Worm (Caenorhabditis elegans) whole organism, L3 larva: ENCODE data around the gene snf-10.

ENCODE experiments used
- ZK546.5 ChIP-seq: sonication (generic microtip); optimal IDR thresholded peaks from 2 replicates; lab custom pipeline; 2017; ENCODE audit warnings: missing biosample characterization, missing genetic modification characterization
- ceh-28 ChIP-seq: fragments of 150-350 bp; optimal IDR thresholded peaks from 2 replicates; lab custom pipeline; 2014; ENCODE audit warnings: missing biosample characterization, missing genetic modification reagents, missing genetic modification characterization
- egl-5 ChIP-seq: fragments of 150-350 bp; optimal IDR thresholded peaks from 2 replicates; lab custom pipeline; 2017; ENCODE audit warnings: missing biosample characterization, missing genetic modification reagents, missing genetic modification characterization, inconsistent platforms
- elt-2 ChIP-seq: sonication (generic microtip); optimal IDR thresholded peaks from 2 replicates; lab custom pipeline; 2016; ENCODE audit warnings: missing genetic modification reagents, mild to moderate bottlenecking, missing genetic modification characterization, missing compliant biosample characterization
- fkh-10 ChIP-seq: sonication (generic microtip); optimal IDR thresholded peaks from 2 replicates; lab custom pipeline; 2017; ENCODE audit warnings: missing biosample characterization, missing genetic modification reagents, missing genetic modification characterization
- hmg-11 ChIP-seq: sonication (generic microtip); optimal IDR thresholded peaks from 2 replicates; lab custom pipeline; 2016; ENCODE audit warnings: missing genetic modification characterization, missing compliant biosample characterization
- mdl-1 ChIP-seq: fragments of 150-350 bp; optimal IDR thresholded peaks from 2 replicates; lab custom pipeline; 2014; ENCODE audit warnings: missing biosample characterization, missing genetic modification characterization
- nhr-76 ChIP-seq: fragments of 150-350 bp; sonication (generic microtip); optimal IDR thresholded peaks from 5 replicates; lab custom pipeline; 2014; ENCODE audit warnings: missing biosample characterization, missing genetic modification characterization
- nhr-77 ChIP-seq: fragments of 150-350 bp; optimal IDR thresholded peaks from 2 replicates; lab custom pipeline; 2014; ENCODE audit warnings: missing biosample characterization, missing genetic modification characterization
- pha-4 ChIP-seq: fragments of 150-350 bp; optimal IDR thresholded peaks from 2 replicates; lab custom pipeline; 2014; ENCODE audit warnings: missing biosample characterization, missing genetic modification reagents, missing genetic modification characterization
- skn-1 ChIP-seq: fragments of 150-350 bp; optimal IDR thresholded peaks from 2 replicates; lab custom pipeline; 2014; ENCODE audit warnings: missing biosample characterization, missing genetic modification characterization
- snpc-4 ChIP-seq: fragments of 150-350 bp; optimal IDR thresholded peaks from 2 replicates; lab custom pipeline; 2014; ENCODE audit warnings: missing biosample characterization, missing genetic modification characterization
- unc-62 ChIP-seq: fragments of 150-350 bp; sonication (generic microtip); optimal IDR thresholded peaks from 4 replicates; lab custom pipeline; 2014; ENCODE audit warnings: missing biosample characterization, missing genetic modification reagents, missing genetic modification characterization

DNA sequence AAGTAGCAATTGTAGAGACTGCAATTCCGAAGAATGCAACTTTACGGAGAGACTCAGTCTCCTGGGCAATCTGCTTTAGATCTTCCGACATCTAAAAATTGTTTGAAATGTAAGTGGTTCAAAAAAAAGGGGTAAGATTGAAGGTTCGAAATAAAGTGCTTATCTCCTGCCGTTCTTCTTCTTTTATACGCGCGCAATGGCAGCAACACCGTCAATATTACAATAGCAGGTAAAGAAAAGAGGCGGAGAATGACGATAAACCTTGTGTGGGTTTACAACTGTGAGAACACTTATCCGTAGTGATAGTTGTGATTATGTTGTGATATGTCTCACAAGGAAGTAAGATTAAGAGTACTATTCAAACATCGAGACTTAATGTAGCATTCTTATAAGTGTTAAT lies 18.8 kb downstream of the snf-10 start, which contains the start of gene col-13:
- no peak for TF ChIP-seq snpc-4 (tag; lab: Kevin White, UChicago)
- TF ChIP-seq mdl-1 (tag; lab: Kevin White, UChicago): no peak
- TF ChIP-seq nhr-76 (tag; lab: Kevin White, UChicago): no peak
- no peak for TF ChIP-seq ceh-28 (tag; lab: Kevin White, UChicago)
- no peak for TF ChIP-seq elt-2 (tag; lab: Kevin White, UChicago)
- no peak for TF ChIP-seq hmg-11 (tag; lab: Kevin White, UChicago)
- TF ChIP-seq skn-1: no peak
- TF ChIP-seq egl-5: no peak
- TF ChIP-seq ZK546.5 (tag; lab: Kevin White, UChicago): no peak
- no peak for TF ChIP-seq pha-4 (tag; lab: Kevin White, UChicago)
- no peak for TF ChIP-seq nhr-77 (tag; lab: Kevin White, UChicago)
- TF ChIP-seq fkh-10 (GFP tag; lab: Kevin White, UChicago): no peak
- TF ChIP-seq unc-62 (GFP tag; lab: Kevin White, UChicago): no peak
